Fruit fly (Drosophila melanogaster) whole organism, prepupa: ENCODE data around the gene CG44532.

Experiments
- CG11762 ChIP-seq: fragments of 200-800 bp; sonication (Bioruptor generic); optimal IDR thresholded peaks from 3 replicates; lab custom pipeline; 2016; ENCODE audit warnings: missing biosample characterization, missing genetic modification characterization; ENCODE audit not compliant: insufficient read depth
- CG8319 ChIP-seq: fragments of 200-800 bp; sonication (Bioruptor generic); optimal IDR thresholded peaks from 3 replicates; lab custom pipeline; 2016; ENCODE audit warnings: missing biosample characterization, missing genetic modification characterization
- Hr38 ChIP-seq: sonication (Bioruptor generic); optimal IDR thresholded peaks from 2 replicates; lab custom pipeline; 2016; ENCODE audit warnings: missing biosample characterization, missing genetic modification characterization
- Hr39 ChIP-seq: fragments of 200-800 bp; sonication (Bioruptor generic); optimal IDR thresholded peaks from 2 replicates; lab custom pipeline; 2016; ENCODE audit warnings: missing biosample characterization, missing genetic modification characterization
- Lpt ChIP-seq: fragments of 200-800 bp; sonication (Bioruptor generic); optimal IDR thresholded peaks from 3 replicates; lab custom pipeline; 2016; ENCODE audit warnings: missing biosample characterization, missing genetic modification characterization
- Sox102F ChIP-seq: fragments of 200-800 bp; sonication (Bioruptor generic); optimal IDR thresholded peaks from 2 replicates; lab custom pipeline; 2016; ENCODE audit warnings: missing biosample characterization, mild to moderate bottlenecking, missing genetic modification characterization
- dsx ChIP-seq: fragments of 200-800 bp; optimal IDR thresholded peaks from 3 replicates; lab custom pipeline; 2019; ENCODE audit warnings: missing biosample characterization, mild to moderate bottlenecking, missing genetic modification characterization, moderate library complexity; ENCODE audit not compliant: poor library complexity, severe bottlenecking
- fkh ChIP-seq: fragments of 200-800 bp; sonication (Bioruptor generic); optimal IDR thresholded peaks from 3 replicates; lab custom pipeline; 2017; ENCODE audit warnings: missing biosample characterization, mild to moderate bottlenecking, missing genetic modification characterization, moderate library complexity

DNA sequence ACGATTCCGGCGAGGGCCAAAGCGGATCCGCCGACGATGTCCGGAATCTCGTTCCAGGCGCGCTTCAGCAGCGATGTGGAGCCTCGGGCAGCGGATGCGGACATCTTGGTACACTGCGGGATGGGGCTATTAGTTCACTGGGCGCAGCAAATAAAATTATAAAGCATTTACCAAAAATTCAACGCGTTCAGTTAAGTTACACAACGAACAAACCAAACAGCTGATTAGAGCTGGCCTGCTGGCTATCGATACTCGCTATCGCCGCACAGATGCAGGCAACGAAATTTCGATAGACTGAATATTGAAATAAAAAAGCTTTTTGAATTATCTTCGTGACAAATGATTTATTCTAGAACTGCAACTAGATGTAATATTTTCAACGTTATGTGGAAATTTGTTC is 2.2 kb upstream of the CG44532 start, which contains the start of gene NdufA3:
- TF ChIP-seq Hr39 (GFP tag; lab: Kevin White, UChicago) (no peak), CG11762 (GFP tag; lab: Kevin White, UChicago) (no peak), Lpt (no peak), fkh (GFP tag; lab: Kevin White, UChicago) (no peak), Hr38 (no peak), CG8319 (GFP tag; lab: Kevin White, UChicago) (no peak), dsx (no peak), Sox102F (GFP tag; lab: Kevin White, UChicago) (no peak)
